Worm (Caenorhabditis elegans): Measurements from ENCODE around the gene clec-78.

DNA sequence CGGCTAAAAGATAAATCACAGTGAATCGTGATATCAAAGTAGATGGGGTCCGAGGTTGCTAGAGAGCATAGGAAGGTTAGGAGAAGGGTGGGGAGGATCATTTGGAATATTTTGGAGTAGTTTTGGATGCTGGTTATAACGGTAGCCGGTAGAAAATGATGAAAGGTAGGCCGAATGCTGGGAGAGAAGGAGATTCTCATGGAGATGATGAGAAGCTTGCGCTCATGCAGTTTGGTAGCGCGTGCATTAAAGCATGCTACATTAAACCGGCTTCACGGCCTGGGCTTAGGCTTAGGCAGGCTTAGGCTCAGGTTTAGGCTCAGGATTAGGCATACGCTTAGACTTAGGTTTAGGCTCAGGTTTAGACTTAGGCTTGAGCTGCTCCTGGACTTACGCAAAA lies 5.4 kb downstream of the clec-78 start, which contains the start of gene F47C12.13:
- TF ChIP-seq B0310.2 (tag; optimal IDR thresholded peaks at IDR 0.05), result no peak
- TF ChIP-seq ama-1 (optimal IDR thresholded peaks at IDR 0.05), result no peak
- no peak for TF ChIP-seq tra-4 (tag; optimal IDR thresholded peaks at IDR 0.05)
- no peak for TF ChIP-seq flt-1 (GFP tag; IDR thresholded peaks at IDR 0.05)
- TF ChIP-seq ceh-36 (tag; optimal IDR thresholded peaks at IDR 0.05), result no peak
- no peak for TF ChIP-seq scrt-1 (GFP tag; IDR thresholded peaks at IDR 0.05)
